Fruit fly (Drosophila melanogaster): ENCODE data around the gene Or94b.

Or94b gene

dm6 chr3R:23027428-23027813 lies 38.3 kb downstream of the Or94b start:
- TF ChIP-seq CG11617 (GFP tag; optimal IDR thresholded peaks at IDR 0.05) (no peak), Clk (GFP tag; optimal IDR thresholded peaks at IDR 0.05) (no peak), CG7101 (tag; optimal IDR thresholded peaks at IDR 0.05) (no peak), pad (GFP tag; optimal IDR thresholded peaks at IDR 0.05) (no peak), cnc (optimal IDR thresholded peaks at IDR 0.05) (no peak)

- no peak for TF ChIP-seq Hr96 (GFP tag; optimal IDR thresholded peaks at IDR 0.05)
Observed at dm6 chr3R:23028506-23028905, 39.4 kb downstream of the Or94b start.

- TF ChIP-seq Clk (GFP tag; optimal IDR thresholded peaks at IDR 0.05) (no peak), Hr96 (GFP tag; optimal IDR thresholded peaks at IDR 0.05) (no peak), cic (GFP tag; optimal IDR thresholded peaks at IDR 0.05) (no peak), tj (GFP tag; optimal IDR thresholded peaks at IDR 0.05) (no peak), cnc (optimal IDR thresholded peaks at IDR 0.05) (no peak), kay (GFP tag; ENCODE audit: borderline replicate concordance) (no peak), CG14711 (tag; optimal IDR thresholded peaks at IDR 0.05) (no peak), CG12768 (GFP tag; optimal IDR thresholded peaks at IDR 0.05) (no peak), Mnt (GFP tag; optimal IDR thresholded peaks at IDR 0.05) (no peak), CG33017 (tag; optimal IDR thresholded peaks at IDR 0.05) (no peak), Crg-1 (GFP tag; optimal IDR thresholded peaks at IDR 0.05) (no peak), bab1 (GFP tag; optimal IDR thresholded peaks at IDR 0.05) (no peak), pad (GFP tag; optimal IDR thresholded peaks at IDR 0.05) (no peak)
Observed at dm6 chr3R:23030900-23031299, 41.8 kb downstream of the Or94b start.

- TF ChIP-seq CG14711 (tag; optimal IDR thresholded peaks at IDR 0.05) (no peak), toe (GFP tag; optimal IDR thresholded peaks at IDR 0.05) (no peak), CG1620 (GFP tag; optimal IDR thresholded peaks at IDR 0.05) (no peak), CG11617 (GFP tag; optimal IDR thresholded peaks at IDR 0.05) (no peak), CG7045 (GFP tag; optimal IDR thresholded peaks at IDR 0.05) (no peak), pad (GFP tag; optimal IDR thresholded peaks at IDR 0.05) (no peak)
Observed at dm6 chr3R:23035463-23035862, 46.4 kb downstream of the Or94b start, which contains the start of gene CG13833. TSS of gene CG13833 (minus strand) at chr3R:23035563.

- TF ChIP-seq CG1620 (GFP tag; optimal IDR thresholded peaks at IDR 0.05): no peak
Observed at dm6 chr3R:23036321-23036720, 47.2 kb downstream of the Or94b start.

dm6 chr3R:23038062-23038461 lies 49.0 kb downstream of the Or94b start:
- TF ChIP-seq Mnt (GFP tag; optimal IDR thresholded peaks at IDR 0.05) (no peak), cic (GFP tag; optimal IDR thresholded peaks at IDR 0.05) (no peak), cnc (optimal IDR thresholded peaks at IDR 0.05) (no peak), pad (GFP tag; optimal IDR thresholded peaks at IDR 0.05) (no peak), CG5204 (GFP tag; optimal IDR thresholded peaks at IDR 0.05) (no peak), CG14711 (tag; optimal IDR thresholded peaks at IDR 0.05) (no peak), tj (GFP tag; optimal IDR thresholded peaks at IDR 0.05) (no peak), Clk (GFP tag; optimal IDR thresholded peaks at IDR 0.05) (no peak), toe (GFP tag; optimal IDR thresholded peaks at IDR 0.05) (no peak), CG7101 (tag; optimal IDR thresholded peaks at IDR 0.05) (no peak), CG33017 (tag; optimal IDR thresholded peaks at IDR 0.05) (no peak), ovo (GFP tag; optimal IDR thresholded peaks at IDR 0.05) (no peak)
